Worm (Caenorhabditis elegans) whole organism, midembryonic: Measurements from ENCODE around the gene cyn-1.

Experiments
- T22C8.4 ChIP-seq: fragments of 200-800 bp; sonication (Bioruptor generic); IDR thresholded peaks from 2 replicates; pipeline ENCODE4 v1.3.6; 2022; ENCODE audit warnings: missing genetic modification characterization, missing compliant biosample characterization
- cog-1 ChIP-seq: sonication (generic microtip); optimal IDR thresholded peaks from 2 replicates; lab custom pipeline; 2016; ENCODE audit warnings: missing genetic modification characterization, missing compliant biosample characterization
- flt-1 ChIP-seq: fragments of 200-800 bp; sonication (Bioruptor generic); IDR thresholded peaks from 2 replicates; pipeline ENCODE4 v1.3.6; 2022; ENCODE audit warnings: missing genetic modification characterization, missing compliant biosample characterization
- klf-2 ChIP-seq: fragments of 200-800 bp; sonication (Bioruptor generic); conservative IDR thresholded peaks from 2 replicates; pipeline ENCODE4 v1.3.6; 2022; ENCODE audit warnings: missing genetic modification reagents, missing genetic modification characterization, missing compliant biosample characterization

DNA sequence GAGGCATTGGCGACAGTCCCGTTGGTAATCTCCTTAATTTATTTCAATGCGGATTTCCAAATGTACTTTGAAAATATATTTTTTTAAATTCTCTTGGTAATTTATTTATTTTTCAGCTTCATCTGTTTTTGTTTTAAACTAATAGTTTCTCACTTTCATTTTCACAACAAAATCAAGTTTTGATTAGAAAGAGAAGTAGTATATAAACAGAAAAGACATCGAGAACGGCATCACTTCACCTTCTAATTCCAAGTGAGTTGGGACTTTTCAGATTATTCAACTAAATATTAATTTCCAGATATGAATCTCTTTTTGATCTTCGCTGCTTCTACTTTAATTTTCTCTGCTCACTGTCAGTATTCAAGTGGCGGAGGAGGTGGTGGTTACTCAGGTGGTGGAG is 35.6 kb upstream of the cyn-1 start, which contains the start of gene F47B8.14:
- TF ChIP-seq T22C8.4 (GFP tag; lab: Robert Waterston, UW) (no peak), flt-1 (GFP tag; lab: Robert Waterston, UW) (no peak), klf-2 (no peak), cog-1 (no peak)
